Fruit fly (Drosophila melanogaster) Kc167 (cell line): Measurements from ENCODE around the gene CG7246.

ENCODE experiments used
- Myc ChIP-seq: fragments of >200 bp; optimal IDR thresholded peaks from 2 replicates; lab custom pipeline; 2017; ENCODE audit warnings: missing external identifiers
- Sin3A ChIP-seq: fragments of >200 bp; optimal IDR thresholded peaks from 2 replicates; lab custom pipeline; 2018; ENCODE audit warnings: missing external identifiers
- h ChIP-seq: fragments of >200 bp; optimal IDR thresholded peaks from 3 replicates; lab custom pipeline; 2018; ENCODE audit warnings: missing external identifiers
- psq ChIP-seq: fragments of >200 bp; optimal IDR thresholded peaks from 2 replicates; lab custom pipeline; 2017; ENCODE audit warnings: missing external identifiers

DNA sequence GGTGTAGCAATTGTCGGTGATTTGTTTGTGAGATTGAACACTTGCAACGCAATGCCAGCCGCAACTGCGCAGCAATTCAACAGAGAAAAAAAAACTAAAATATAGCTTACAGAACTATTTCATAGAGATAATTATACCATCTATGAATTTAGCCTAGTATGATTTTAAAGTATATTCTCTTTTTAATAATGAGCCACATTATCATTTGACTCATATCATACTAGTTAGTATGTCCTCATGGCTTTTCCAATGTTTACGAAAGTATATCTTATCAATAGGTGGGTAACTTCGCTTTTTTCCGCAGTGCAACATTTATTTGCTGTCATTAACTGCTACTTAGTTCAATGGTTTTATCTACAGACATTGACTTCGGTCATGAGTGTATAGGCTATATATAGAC is 42.1 kb downstream of the CG7246 start:
- no peak for TF ChIP-seq psq (lab: Kevin White, UChicago)
- TF ChIP-seq Myc (lab: Kevin White, UChicago): no peak
- no peak for TF ChIP-seq h
- no peak for TF ChIP-seq Sin3A (lab: Kevin White, UChicago)
